Worm (Caenorhabditis elegans) whole organism, L4 larva: Measurements from ENCODE around the gene F44A6.5.

Source experiments
- D1046.2 ChIP-seq: fragments of 200-800 bp; sonication (Bioruptor generic); IDR thresholded peaks from 2 replicates; pipeline ENCODE4 v1.3.6; 2022; ENCODE audit warnings: missing genetic modification characterization, missing compliant biosample characterization
- F37D6.2 ChIP-seq: sonication (generic microtip); optimal IDR thresholded peaks from 2 replicates; lab custom pipeline; 2016; ENCODE audit warnings: mild to moderate bottlenecking, missing genetic modification characterization, missing compliant biosample characterization
- F44E2.7 ChIP-seq: fragments of 200-800 bp; sonication (Bioruptor generic); IDR thresholded peaks from 2 replicates; pipeline ENCODE4 v2.1.2; 2022; ENCODE audit warnings: missing genetic modification characterization, missing compliant biosample characterization
- T26A8.4 ChIP-seq: fragments of 200-800 bp; sonication (Bioruptor generic); IDR thresholded peaks from 2 replicates; pipeline ENCODE4 v1.3.6; 2022; ENCODE audit warnings: missing genetic modification characterization, missing compliant biosample characterization
- Y48G9A.11 ChIP-seq: fragments of 200-800 bp; sonication (Bioruptor generic); IDR thresholded peaks from 2 replicates; pipeline ENCODE4 v1.3.6; 2022; ENCODE audit warnings: missing genetic modification reagents, missing genetic modification characterization, missing compliant biosample characterization
- Y75B8A.6 ChIP-seq: fragments of 200-800 bp; sonication (Bioruptor generic); IDR thresholded peaks from 2 replicates; pipeline ENCODE4 v1.3.6; 2022; ENCODE audit warnings: missing genetic modification reagents, missing genetic modification characterization, missing compliant biosample characterization
- ZK337.2 ChIP-seq: fragments of 200-800 bp; sonication (Bioruptor generic); IDR thresholded peaks from 2 replicates; pipeline ENCODE4 v1.3.6; 2022; ENCODE audit warnings: missing genetic modification reagents, missing genetic modification characterization, missing compliant biosample characterization
- aha-1 ChIP-seq: fragments of 150-350 bp; peaks from one replicate; lab custom pipeline; 2014; ENCODE audit warnings: missing biosample characterization, missing genetic modification characterization
- arid-1 ChIP-seq: fragments of 200-800 bp; sonication (Bioruptor generic); conservative IDR thresholded peaks from 2 replicates; pipeline ENCODE4 v1.3.6; 2022; ENCODE audit warnings: missing genetic modification reagents, missing genetic modification characterization, missing compliant biosample characterization
- ceh-20 ChIP-seq: fragments of 200-800 bp; sonication (Bioruptor generic); IDR thresholded peaks from 2 replicates; pipeline ENCODE4 v1.3.6; 2022; ENCODE audit warnings: missing genetic modification reagents, missing genetic modification characterization, missing compliant biosample characterization
- ceh-28 ChIP-seq: fragments of 150-350 bp; optimal IDR thresholded peaks from 2 replicates; lab custom pipeline; 2014; ENCODE audit warnings: missing biosample characterization, missing genetic modification reagents, missing genetic modification characterization
- ceh-44 ChIP-seq: fragments of 200-800 bp; sonication (Bioruptor generic); IDR thresholded peaks from 2 replicates; pipeline ENCODE4 v1.3.6; 2022; ENCODE audit warnings: missing genetic modification reagents, missing genetic modification characterization, missing compliant biosample characterization
- ceh-82 ChIP-seq: sonication (generic microtip); optimal IDR thresholded peaks from 2 replicates; lab custom pipeline; 2017; ENCODE audit warnings: missing biosample characterization, missing genetic modification characterization
- ctbp-1 ChIP-seq: fragments of 200-800 bp; sonication (Bioruptor generic); IDR thresholded peaks from 2 replicates; pipeline ENCODE4 v1.3.6; 2022; ENCODE audit warnings: missing genetic modification reagents, missing genetic modification characterization, missing compliant biosample characterization
- daf-12 ChIP-seq: fragments of 150-350 bp; optimal IDR thresholded peaks from 2 replicates; lab custom pipeline; 2014; ENCODE audit warnings: missing biosample characterization, missing genetic modification reagents, missing genetic modification characterization
- daf-16 ChIP-seq, 3 experiments: sonication (generic microtip); optimal IDR thresholded peaks; 2 replicates each; lab custom pipeline; 2016 to 2017; ENCODE audit warnings: missing genetic modification characterization in 3 of 3, missing genetic modification reagents in 3 of 3, mild to moderate bottlenecking in 2 of 3, missing compliant biosample characterization in 2 of 3, missing biosample characterization in 1 of 3, moderate library complexity in 1 of 3
- daf-19 ChIP-seq: fragments of 200-800 bp; sonication (Bioruptor generic); conservative IDR thresholded peaks from 2 replicates; pipeline ENCODE4 v1.3.6; 2022; ENCODE audit warnings: missing genetic modification characterization, missing compliant biosample characterization
- daf-8 ChIP-seq: fragments of 200-800 bp; sonication (Bioruptor generic); IDR thresholded peaks from 2 replicates; pipeline ENCODE4 v1.3.6; 2022; ENCODE audit warnings: missing genetic modification characterization, missing compliant biosample characterization
- dmd-6 ChIP-seq: fragments of 200-800 bp; sonication (Bioruptor generic); IDR thresholded peaks from 2 replicates; pipeline ENCODE4 v1.3.6; 2022; ENCODE audit warnings: missing genetic modification reagents, missing genetic modification characterization, missing compliant biosample characterization
- dpl-1 ChIP-seq: fragments of 150-350 bp; optimal IDR thresholded peaks from 2 replicates; lab custom pipeline; 2014; ENCODE audit warnings: missing biosample characterization, missing genetic modification reagents, missing genetic modification characterization
- duxl-1 ChIP-seq: sonication (generic microtip); optimal IDR thresholded peaks from 2 replicates; lab custom pipeline; 2016; ENCODE audit warnings: mild to moderate bottlenecking, missing genetic modification characterization, moderate library complexity, missing compliant biosample characterization; ENCODE audit not compliant: poor library complexity
- dve-1 ChIP-seq: sonication (generic microtip); optimal IDR thresholded peaks from 2 replicates; lab custom pipeline; 2017; ENCODE audit warnings: antibody characterized with exemption, mild to moderate bottlenecking, missing genetic modification characterization, missing compliant biosample characterization; ENCODE audit not compliant: insufficient read depth
- egl-27 ChIP-seq: sonication (generic microtip); optimal IDR thresholded peaks from 3 replicates; lab custom pipeline; 2017; ENCODE audit warnings: missing biosample characterization, missing genetic modification reagents, missing genetic modification characterization
- egl-43 ChIP-seq: fragments of 200-800 bp; sonication (Bioruptor generic); IDR thresholded peaks from 2 replicates; pipeline ENCODE4 v1.3.6; 2022; ENCODE audit warnings: missing genetic modification reagents, missing genetic modification characterization, missing compliant biosample characterization
- fkh-10 ChIP-seq: fragments of 150-350 bp; optimal IDR thresholded peaks from 2 replicates; lab custom pipeline; 2014; ENCODE audit warnings: missing biosample characterization, missing genetic modification reagents, missing genetic modification characterization
- hlh-11 ChIP-seq: fragments of 200-800 bp; sonication (Bioruptor generic); optimal IDR thresholded peaks from 2 replicates; lab custom pipeline; 2018; ENCODE audit warnings: mild to moderate bottlenecking, missing genetic modification characterization, missing compliant biosample characterization
- hlh-30 ChIP-seq: sonication (generic microtip); optimal IDR thresholded peaks from 2 replicates; lab custom pipeline; 2017; ENCODE audit warnings: antibody characterized with exemption, mild to moderate bottlenecking, missing genetic modification characterization, missing compliant biosample characterization; ENCODE audit not compliant: insufficient read depth
- hmg-1.1 ChIP-seq: fragments of 200-800 bp; sonication (Bioruptor generic); IDR thresholded peaks from 2 replicates; pipeline ENCODE4 v1.3.6; 2022; ENCODE audit warnings: missing genetic modification reagents, missing genetic modification characterization, missing compliant biosample characterization
- lin-13 ChIP-seq: fragments of 150-350 bp; optimal IDR thresholded peaks from 2 replicates; lab custom pipeline; 2014; ENCODE audit warnings: missing biosample characterization, missing genetic modification reagents, missing genetic modification characterization
- lin-15B ChIP-seq: fragments of 150-350 bp; sonication (generic microtip); optimal IDR thresholded peaks from 3 replicates; lab custom pipeline; 2014; ENCODE audit warnings: missing biosample characterization, missing genetic modification characterization
- mdl-1 ChIP-seq, 2 experiments: fragments of 150-350 bp in 1 of 2; sonication (generic microtip) in 1 of 2; optimal IDR thresholded peaks; 2 replicates each; lab custom pipeline; 2014 to 2017; ENCODE audit warnings: missing biosample characterization in 2 of 2, missing genetic modification characterization in 2 of 2
- mep-1 ChIP-seq: fragments of 150-350 bp; sonication (generic microtip); optimal IDR thresholded peaks from 3 replicates; lab custom pipeline; 2014; ENCODE audit warnings: missing biosample characterization, missing genetic modification characterization
- mxl-2 ChIP-seq: fragments of 200-800 bp; sonication (Bioruptor generic); conservative IDR thresholded peaks from 2 replicates; pipeline ENCODE4 v1.3.6; 2022; ENCODE audit warnings: missing genetic modification reagents, missing genetic modification characterization, missing compliant biosample characterization
- mxl-3 ChIP-seq: fragments of 200-800 bp; sonication (Bioruptor generic); optimal IDR thresholded peaks from 2 replicates; lab custom pipeline; 2018; ENCODE audit warnings: mild to moderate bottlenecking, missing genetic modification characterization, missing compliant biosample characterization
- nhr-10 ChIP-seq: fragments of 150-350 bp; optimal IDR thresholded peaks from 2 replicates; lab custom pipeline; 2014; ENCODE audit warnings: missing biosample characterization, missing genetic modification characterization
- nhr-25 ChIP-seq: sonication (generic microtip); optimal IDR thresholded peaks from 2 replicates; lab custom pipeline; 2017; ENCODE audit warnings: missing genetic modification characterization, mild to moderate bottlenecking, missing compliant biosample characterization, antibody characterized with exemption, moderate library complexity, borderline replicate concordance; ENCODE audit not compliant: insufficient read depth
- nhr-28 ChIP-seq: fragments of 150-350 bp; optimal IDR thresholded peaks from 2 replicates; lab custom pipeline; 2014; ENCODE audit warnings: missing biosample characterization, missing genetic modification characterization
- nhr-77 ChIP-seq: fragments of 150-350 bp; optimal IDR thresholded peaks from 2 replicates; lab custom pipeline; 2014; ENCODE audit warnings: missing biosample characterization, missing genetic modification characterization
- php-3 ChIP-seq: fragments of 200-800 bp; sonication (Bioruptor generic); IDR thresholded peaks from 2 replicates; pipeline ENCODE4 v1.3.6; 2022; ENCODE audit warnings: missing genetic modification reagents, missing genetic modification characterization, missing compliant biosample characterization
- pqm-1 ChIP-seq: sonication (generic microtip); optimal IDR thresholded peaks from 2 replicates; lab custom pipeline; 2017; ENCODE audit warnings: missing biosample characterization, missing genetic modification characterization
- rbr-2 ChIP-seq: sonication (generic microtip); optimal IDR thresholded peaks from 2 replicates; lab custom pipeline; 2016; ENCODE audit warnings: missing genotype, missing genetic modification characterization, missing compliant biosample characterization
- saeg-2 ChIP-seq: fragments of 200-800 bp; sonication (Bioruptor generic); IDR thresholded peaks from 2 replicates; pipeline ENCODE4 v1.3.6; 2022; ENCODE audit warnings: missing genetic modification reagents, missing genetic modification characterization, missing compliant biosample characterization
- sdz-12 ChIP-seq: fragments of 200-800 bp; sonication (Bioruptor generic); optimal IDR thresholded peaks from 2 replicates; lab custom pipeline; 2018; ENCODE audit warnings: mild to moderate bottlenecking, missing genetic modification characterization, missing compliant biosample characterization
- set-16 ChIP-seq: fragments of 200-800 bp; sonication (Bioruptor generic); IDR thresholded peaks from 2 replicates; pipeline ENCODE4 v1.3.6; 2022; ENCODE audit warnings: missing genetic modification reagents, missing genetic modification characterization, missing compliant biosample characterization
- tag-97 ChIP-seq: fragments of 200-800 bp; sonication (Bioruptor generic); IDR thresholded peaks from 2 replicates; pipeline ENCODE4 v1.3.6; 2022; ENCODE audit warnings: missing genetic modification characterization, missing compliant biosample characterization
- tra-1 ChIP-seq: fragments of 200-800 bp; sonication (Bioruptor generic); IDR thresholded peaks from 2 replicates; pipeline ENCODE4 v1.3.6; 2022; ENCODE audit warnings: missing genetic modification reagents, missing genetic modification characterization, missing compliant biosample characterization
- vab-7 ChIP-seq: fragments of 200-800 bp; sonication (Bioruptor generic); IDR thresholded peaks from 2 replicates; pipeline ENCODE4 v1.3.6; 2022; ENCODE audit warnings: missing genetic modification reagents, missing genetic modification characterization, missing compliant biosample characterization
- zfp-2 ChIP-seq: sonication (generic microtip); optimal IDR thresholded peaks from 2 replicates; lab custom pipeline; 2016; ENCODE audit warnings: mild to moderate bottlenecking, missing genetic modification characterization, missing compliant biosample characterization
- zip-11 ChIP-seq: fragments of 200-800 bp; sonication (Bioruptor generic); IDR thresholded peaks from 2 replicates; pipeline ENCODE4 v1.3.6; 2022; ENCODE audit warnings: missing genetic modification characterization, missing compliant biosample characterization
- ztf-11 ChIP-seq: fragments of 150-350 bp; optimal IDR thresholded peaks from 2 replicates; lab custom pipeline; 2014; ENCODE audit warnings: missing biosample characterization, missing genetic modification characterization

F44A6.5 gene

ce11 chrX:10216344-10216743 is 2.4 kb downstream of the F44A6.5 start:
- TF ChIP-seq vab-7 (GFP tag; lab: Robert Waterston, UW) (no peak), D1046.2 (no peak), duxl-1 (tag; lab: Kevin White, UChicago) (no peak), nhr-25 (no peak), ceh-20 (GFP tag; lab: Robert Waterston, UW) (peak; percentile 33; the same call in 1 of the 2 replicates), F37D6.2 (no peak), Y75B8A.6 (GFP tag; lab: Robert Waterston, UW) (no peak), tag-97 (GFP tag; lab: Robert Waterston, UW) (no peak), ZK337.2 (GFP tag; lab: Robert Waterston, UW) (no peak), T26A8.4 (peak; percentile 10; the same call in 1 of the 2 replicates), set-16 (no peak), hmg-1.1 (no peak), daf-12 (tag; lab: Kevin White, UChicago) (no peak), arid-1 (GFP tag; lab: Robert Waterston, UW) (no peak), daf-19 (no peak), saeg-2 (no peak), tra-1 (GFP tag; lab: Robert Waterston, UW) (0 out of 2 replicates have a peak, but pooled peaks have one; percentile 22), lin-13 (no peak), mxl-2 (GFP tag; lab: Robert Waterston, UW) (no peak), nhr-28 (peak; percentile 84), mep-1 (peak; percentile 14), pqm-1 (tag; lab: Kevin White, UChicago) (peak; percentile 25), daf-16 (GFP tag; optimal IDR thresholded peaks at IDR 0.05; lab: Kevin White, UChicago) (no peak), daf-16 (tag; optimal IDR thresholded peaks at IDR 0.05; lab: Kevin White, UChicago) (peak; percentile 71), nhr-77 (tag; lab: Kevin White, UChicago) (peak; percentile 18), mxl-3 (GFP tag; lab: Kevin White, UChicago) (peak; percentile 36), hlh-30 (tag; lab: Kevin White, UChicago) (peak; percentile 52), dpl-1 (GFP tag; lab: Kevin White, UChicago) (no peak), aha-1 (peak; percentile 74), lin-15B (no peak), dve-1 (tag; lab: Kevin White, UChicago) (peak; percentile 47), ceh-28 (tag; lab: Kevin White, UChicago) (no peak), F44E2.7 (GFP tag; lab: Robert Waterston, UW) (no peak), ztf-11 (no peak), mdl-1 (tag; optimal IDR thresholded peaks at IDR 0.05; lab: Kevin White, UChicago) (peak in 1 of 2 experiments; percentile 8), fkh-10 (GFP tag; lab: Kevin White, UChicago) (no peak), zip-11 (GFP tag; lab: Robert Waterston, UW) (no peak), dmd-6 (GFP tag; lab: Robert Waterston, UW) (peak; percentile 25; the same call in 1 of the 2 replicates), rbr-2 (no peak), ceh-44 (GFP tag; lab: Robert Waterston, UW) (no peak), egl-43 (GFP tag; lab: Robert Waterston, UW) (no peak), zfp-2 (tag; lab: Kevin White, UChicago) (no peak), ceh-82 (tag; lab: Kevin White, UChicago) (no peak), php-3 (GFP tag; lab: Robert Waterston, UW) (peak; percentile 85), daf-8 (no peak), egl-27 (no peak), ctbp-1 (GFP tag; lab: Robert Waterston, UW) (no peak), hlh-11 (tag; lab: Kevin White, UChicago) (peak; percentile 65), nhr-10 (no peak), sdz-12 (GFP tag; lab: Kevin White, UChicago) (no peak), Y48G9A.11 (GFP tag; lab: Robert Waterston, UW) (no peak)
